Fruit fly (Drosophila melanogaster) whole organism, larva: Measurements from ENCODE around the gene GCC185.

Experiments
- noc ChIP-seq: fragments of 200-800 bp; sonication (Bioruptor generic); optimal IDR thresholded peaks from 3 replicates; lab custom pipeline; 2019; ENCODE audit warnings: missing biosample characterization, mild to moderate bottlenecking, missing genetic modification characterization, moderate library complexity

Gene GCC185

dm6 chr3R:12010202-12010824 lies at the start of gene GCC185, which contains the start of gene KLHL18:
Gene GCC185 (plus strand): TSS chr3R:12010772.
Gene KLHL18 (minus strand): TSS chr3R:12010434.
- peak; percentile 83 for TF ChIP-seq noc (tag; lab: Kevin White, UChicago)

- TF ChIP-seq noc (tag; lab: Kevin White, UChicago), result peak; percentile 74
Measured at dm6 chr3R:11962739-11963214, 47.8 kb upstream of the GCC185 start, which contains the start of the genes CG3281 and aurA. Gene CG3281 (minus strand): TSS chr3R:11962805. Gene aurA (plus strand): TSS chr3R:11963124.

dm6 chr3R:11964000-11964399 lies 46.6 kb upstream of the GCC185 start:
- TF ChIP-seq noc (tag; lab: Kevin White, UChicago), result no peak

- no peak for TF ChIP-seq noc (tag; lab: Kevin White, UChicago)
Measured at dm6 chr3R:11967262-11968029, 43.1 kb upstream of the GCC185 start, which contains the start of the genes CG12213 and GC1. Gene CG12213 (minus strand): TSS chr3R:11967691. Gene GC1 (plus strand): TSS chr3R:11967708.

- TF ChIP-seq noc (tag; lab: Kevin White, UChicago), result peak; percentile 15
Measured at dm6 chr3R:11968030-11968753, 42.4 kb upstream of the GCC185 start.

- TF ChIP-seq noc (tag; lab: Kevin White, UChicago), result peak; percentile 35
Measured at dm6 chr3R:11969217-11969616, 41.4 kb upstream of the GCC185 start.

dm6 chr3R:11971394-11971793 lies 39.2 kb upstream of the GCC185 start, which contains the start of gene GC2:
Gene GC2 (plus strand): TSS chr3R:11971694.
- no peak for TF ChIP-seq noc (tag; lab: Kevin White, UChicago)

dm6 chr3R:11973826-11974225 lies 36.7 kb upstream of the GCC185 start:
- TF ChIP-seq noc (tag; lab: Kevin White, UChicago), result no peak

dm6 chr3R:11974631-11975030 lies 35.9 kb upstream of the GCC185 start, which contains the start of gene Tango9:
Gene Tango9 (minus strand): TSS chr3R:11974910.
- no peak for TF ChIP-seq noc (tag; lab: Kevin White, UChicago)

dm6 chr3R:11976556-11977335 lies 33.8 kb upstream of the GCC185 start, which contains the start of gene CG10005:
Gene CG10005 (minus strand): TSS chr3R:11977197.
- no peak for TF ChIP-seq noc (tag; lab: Kevin White, UChicago)

dm6 chr3R:11977336-11977678 lies 33.3 kb upstream of the GCC185 start:
- TF ChIP-seq noc (tag; lab: Kevin White, UChicago), result no peak

dm6 chr3R:11978278-11978677 lies 32.3 kb upstream of the GCC185 start:
- TF ChIP-seq noc (tag; lab: Kevin White, UChicago), result no peak

dm6 chr3R:11979879-11980571 lies 30.5 kb upstream of the GCC185 start, which contains the start of gene CG18547:
Gene CG18547 (minus strand): TSS chr3R:11980390.
- TF ChIP-seq noc (tag; lab: Kevin White, UChicago), result no peak

- no peak for TF ChIP-seq noc (tag; lab: Kevin White, UChicago)
Measured at dm6 chr3R:11981962-11982361, 28.6 kb upstream of the GCC185 start, which contains the start of gene CG12224. Gene CG12224 (minus strand): TSS chr3R:11982062.
